Worm (Caenorhabditis elegans) whole organism, L2 larva: ENCODE data around the gene slc-28.1.

Experiments
- F13H6.1 ChIP-seq: sonication (generic microtip); optimal IDR thresholded peaks from 2 replicates; lab custom pipeline; 2016; ENCODE audit warnings: missing genetic modification characterization, missing compliant biosample characterization
- alr-1 ChIP-seq: fragments of 150-350 bp; optimal IDR thresholded peaks from 2 replicates; lab custom pipeline; 2014; ENCODE audit warnings: missing biosample characterization, missing genetic modification characterization
- ama-1 ChIP-seq: fragments of 150-350 bp; optimal IDR thresholded peaks from 2 replicates; lab custom pipeline; 2018; ENCODE audit warnings: inconsistent platforms
- dmd-4 ChIP-seq: sonication (generic microtip); optimal IDR thresholded peaks from 2 replicates; lab custom pipeline; 2017; ENCODE audit warnings: missing biosample characterization, missing genetic modification characterization
- elt-1 ChIP-seq: fragments of 150-350 bp; optimal IDR thresholded peaks from 2 replicates; lab custom pipeline; 2014; ENCODE audit warnings: missing biosample characterization, missing genetic modification characterization
- lsy-2 ChIP-seq, 2 experiments: fragments of 150-350 bp in 1 of 2; sonication (generic microtip) in 1 of 2; optimal IDR thresholded peaks; 2 replicates each; lab custom pipeline; 2014 to 2017; ENCODE audit warnings: missing biosample characterization in 2 of 2, missing genetic modification characterization in 2 of 2
- mab-5 ChIP-seq: fragments of 150-350 bp; optimal IDR thresholded peaks from 2 replicates; lab custom pipeline; 2014; ENCODE audit warnings: missing biosample characterization, missing genetic modification characterization
- mbf-1 ChIP-seq: sonication (generic microtip); optimal IDR thresholded peaks from 2 replicates; lab custom pipeline; 2017; ENCODE audit warnings: missing biosample characterization, missing genetic modification characterization
- nhr-12 ChIP-seq: fragments of 150-350 bp; optimal IDR thresholded peaks from 2 replicates; lab custom pipeline; 2014; ENCODE audit warnings: missing biosample characterization, missing genetic modification characterization
- nhr-237 ChIP-seq: fragments of 150-350 bp; optimal IDR thresholded peaks from 2 replicates; lab custom pipeline; 2014; ENCODE audit warnings: missing biosample characterization, missing genetic modification characterization
- skn-1 ChIP-seq: sonication (generic microtip); optimal IDR thresholded peaks from 2 replicates; lab custom pipeline; 2017; ENCODE audit warnings: missing biosample characterization, missing genetic modification characterization
- unc-55 ChIP-seq: fragments of 150-350 bp; sonication (generic microtip); optimal IDR thresholded peaks from 3 replicates; lab custom pipeline; 2014; ENCODE audit warnings: missing biosample characterization, missing genetic modification reagents, missing genetic modification characterization
- ztf-4 ChIP-seq: fragments of 150-350 bp; optimal IDR thresholded peaks from 2 replicates; lab custom pipeline; 2014; ENCODE audit warnings: missing biosample characterization, missing genetic modification characterization

DNA sequence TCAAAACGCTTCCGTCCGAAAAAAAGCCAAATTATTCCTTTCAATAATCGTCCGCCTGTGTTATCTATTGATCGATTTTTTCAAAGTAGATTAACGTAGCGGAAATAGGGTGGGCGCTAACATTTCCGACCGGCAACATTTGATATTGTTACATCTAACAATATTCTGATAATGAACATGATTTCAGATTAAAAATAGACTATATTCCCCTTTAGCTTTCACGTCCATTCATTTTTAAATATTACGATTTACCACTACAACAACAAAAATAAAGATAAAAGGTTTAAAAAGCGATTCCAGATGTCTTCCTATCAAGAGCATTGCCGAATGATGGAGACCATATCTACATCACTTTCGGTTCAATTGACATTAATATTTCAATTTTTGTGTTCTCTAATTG lies 37.5 kb upstream of the slc-28.1 start, which contains the start of gene srab-22:
- no peak for TF ChIP-seq ama-1
- TF ChIP-seq elt-1 (tag; lab: Kevin White, UChicago), result no peak
- TF ChIP-seq nhr-237 (tag; lab: Kevin White, UChicago), result no peak
- no peak for TF ChIP-seq nhr-12 (tag; lab: Kevin White, UChicago)
- TF ChIP-seq alr-1 (tag; lab: Kevin White, UChicago), result no peak
- TF ChIP-seq mbf-1 (tag; lab: Kevin White, UChicago), result no peak
- no peak for TF ChIP-seq ztf-4 (tag; lab: Kevin White, UChicago)
- TF ChIP-seq lsy-2 (tag; optimal IDR thresholded peaks at IDR 0.05; lab: Kevin White, UChicago), result no peak
- TF ChIP-seq mab-5 (tag; lab: Kevin White, UChicago), result no peak
- TF ChIP-seq unc-55 (GFP tag; lab: Kevin White, UChicago), result no peak
- TF ChIP-seq F13H6.1 (tag; lab: Kevin White, UChicago), result no peak
- TF ChIP-seq dmd-4 (tag; lab: Kevin White, UChicago), result no peak
- no peak for TF ChIP-seq skn-1 (tag; lab: Kevin White, UChicago)
